Worm (Caenorhabditis elegans) whole organism, young adult: Measurements from ENCODE around the gene K01G5.10.

ENCODE experiments used
- B0035.1 ChIP-seq: sonication (generic microtip); optimal IDR thresholded peaks from 2 replicates; lab custom pipeline; 2016; ENCODE audit warnings: missing genetic modification characterization, mild to moderate bottlenecking, missing compliant biosample characterization, missing genotype, missing genetic modification reagents
- C17E4.6 ChIP-seq: fragments of 200-800 bp; sonication (Bioruptor generic); IDR thresholded peaks from 2 replicates; pipeline ENCODE4 v1.3.6; 2022; ENCODE audit warnings: missing genetic modification reagents, missing genetic modification characterization, missing compliant biosample characterization
- F10E7.11 ChIP-seq: sonication (generic microtip); optimal IDR thresholded peaks from 2 replicates; lab custom pipeline; 2017; ENCODE audit warnings: mild to moderate bottlenecking, missing genetic modification characterization, moderate library complexity, missing compliant biosample characterization
- F39B2.1 ChIP-seq: fragments of 200-800 bp; sonication (Bioruptor generic); IDR thresholded peaks from 2 replicates; pipeline ENCODE4 v1.3.6; 2022; ENCODE audit warnings: missing genetic modification reagents, missing genetic modification characterization, missing compliant biosample characterization
- F49E8.2 ChIP-seq: sonication (generic microtip); optimal IDR thresholded peaks from 3 replicates; lab custom pipeline; 2017; ENCODE audit warnings: missing genetic modification characterization, mild to moderate bottlenecking, missing compliant biosample characterization, antibody characterized with exemption, moderate library complexity; ENCODE audit not compliant: insufficient read depth
- F52B5.7 ChIP-seq: sonication (generic microtip); optimal IDR thresholded peaks from 2 replicates; lab custom pipeline; 2016; ENCODE audit warnings: mild to moderate bottlenecking, missing genetic modification characterization, missing compliant biosample characterization
- F55B11.4 ChIP-seq: sonication (generic microtip); optimal IDR thresholded peaks from 2 replicates; lab custom pipeline; 2016; ENCODE audit warnings: missing compliant biosample characterization, missing genetic modification characterization, borderline replicate concordance; ENCODE audit not compliant: insufficient read depth
- F57C9.4 ChIP-seq: sonication (generic microtip); optimal IDR thresholded peaks from 2 replicates; lab custom pipeline; 2017; ENCODE audit warnings: mild to moderate bottlenecking, missing genetic modification characterization, missing compliant biosample characterization
- T07F8.4 ChIP-seq: sonication (generic microtip); optimal IDR thresholded peaks from 2 replicates; lab custom pipeline; 2016; ENCODE audit warnings: mild to moderate bottlenecking, missing genetic modification characterization, moderate library complexity, missing compliant biosample characterization
- Y53F4B.3 ChIP-seq: fragments of 200-800 bp; sonication (Bioruptor generic); IDR thresholded peaks from 2 replicates; pipeline ENCODE4 v1.3.6; 2022; ENCODE audit warnings: missing genetic modification reagents, missing genetic modification characterization, missing compliant biosample characterization
- Y53G8AR.9 ChIP-seq: fragments of 200-800 bp; sonication (Bioruptor generic); conservative IDR thresholded peaks from 2 replicates; pipeline ENCODE4 v1.3.6; 2022; ENCODE audit warnings: missing genetic modification reagents, missing genetic modification characterization, missing compliant biosample characterization
- Y56A3A.18 ChIP-seq: fragments of 200-800 bp; sonication (Bioruptor generic); IDR thresholded peaks from 2 replicates; pipeline ENCODE4 v1.3.6; 2022; ENCODE audit warnings: missing genetic modification reagents, missing genetic modification characterization, missing compliant biosample characterization
- ama-1 ChIP-seq, 3 experiments: fragments of 150-350 bp in 1 of 3; sonication (generic microtip) in 2 of 3; optimal IDR thresholded peaks; 2 replicates each; lab custom pipeline; 2014 to 2018; ENCODE audit warnings: missing biosample characterization in 2 of 3, missing genetic modification characterization in 2 of 3, missing genetic modification reagents in 2 of 3
- athp-1 ChIP-seq: sonication (generic microtip); optimal IDR thresholded peaks from 2 replicates; lab custom pipeline; 2017; ENCODE audit warnings: mild to moderate bottlenecking, missing genetic modification characterization, missing compliant biosample characterization
- bed-2 ChIP-seq: fragments of 200-800 bp; sonication (Bioruptor generic); IDR thresholded peaks from 2 replicates; pipeline ENCODE4 v1.3.6; 2022; ENCODE audit warnings: missing genetic modification reagents, missing genetic modification characterization, missing compliant biosample characterization
- cebp-1 ChIP-seq, 2 experiments: fragments of 200-800 bp in 1 of 2; sonication (Bioruptor generic) in 1 of 2; sonication (generic microtip) in 1 of 2; IDR thresholded peaks in 1 of 2; optimal IDR thresholded peaks in 1 of 2; 2 replicates each; pipeline versions ENCODE4 v1.3.6 to Lab custom; 2017 to 2022; ENCODE audit warnings: missing compliant biosample characterization in 2 of 2, missing genetic modification characterization in 2 of 2, mild to moderate bottlenecking in 1 of 2, missing genetic modification reagents in 1 of 2, moderate library complexity in 1 of 2
- cebp-2 ChIP-seq: fragments of 200-800 bp; sonication (Bioruptor generic); IDR thresholded peaks from 2 replicates; pipeline ENCODE4 v1.3.6; 2022; ENCODE audit warnings: missing genetic modification characterization, missing compliant biosample characterization
- ceh-27 ChIP-seq: fragments of 200-800 bp; sonication (Bioruptor generic); optimal IDR thresholded peaks from 2 replicates; lab custom pipeline; 2018; ENCODE audit warnings: mild to moderate bottlenecking, missing genetic modification characterization, moderate library complexity, missing compliant biosample characterization
- ceh-58 ChIP-seq: fragments of 200-800 bp; sonication (Bioruptor generic); IDR thresholded peaks from 2 replicates; pipeline ENCODE4 v1.3.6; 2022; ENCODE audit warnings: missing genetic modification characterization, missing compliant biosample characterization
- ceh-91 ChIP-seq: fragments of 200-800 bp; sonication (Bioruptor generic); IDR thresholded peaks from 2 replicates; pipeline ENCODE4 v1.3.6; 2022; ENCODE audit warnings: missing genetic modification reagents, missing genetic modification characterization, missing compliant biosample characterization
- chd-7 ChIP-seq: sonication (generic microtip); optimal IDR thresholded peaks from 2 replicates; lab custom pipeline; 2016; ENCODE audit warnings: mild to moderate bottlenecking, missing genetic modification characterization, moderate library complexity, missing compliant biosample characterization
- die-1 ChIP-seq: sonication (generic microtip); optimal IDR thresholded peaks from 2 replicates; lab custom pipeline; 2016; ENCODE audit warnings: missing genotype, mild to moderate bottlenecking, missing genetic modification characterization, missing compliant biosample characterization
- dox-1 ChIP-seq: fragments of 200-800 bp; sonication (Bioruptor generic); IDR thresholded peaks from 2 replicates; pipeline ENCODE4 v1.3.6; 2022; ENCODE audit warnings: missing genetic modification reagents, missing genetic modification characterization, missing compliant biosample characterization
- efl-1 ChIP-seq: fragments of 150-350 bp; optimal IDR thresholded peaks from 2 replicates; lab custom pipeline; 2014; ENCODE audit warnings: missing biosample characterization, missing genetic modification reagents, missing genetic modification characterization
- egl-18 ChIP-seq: fragments of 200-800 bp; sonication (Bioruptor generic); IDR thresholded peaks from 2 replicates; pipeline ENCODE4 v1.3.6; 2022; ENCODE audit warnings: missing genetic modification reagents, missing genetic modification characterization, missing compliant biosample characterization
- egl-44 ChIP-seq: fragments of 200-800 bp; sonication (Bioruptor generic); IDR thresholded peaks from 2 replicates; pipeline ENCODE4 v1.3.6; 2022; ENCODE audit warnings: missing genetic modification reagents, missing genetic modification characterization, missing compliant biosample characterization
- ets-4 ChIP-seq: fragments of 200-800 bp; sonication (Bioruptor generic); optimal IDR thresholded peaks from 2 replicates; lab custom pipeline; 2018; ENCODE audit warnings: mild to moderate bottlenecking, missing genetic modification characterization, missing compliant biosample characterization
- gei-17 ChIP-seq: fragments of 200-800 bp; sonication (Bioruptor generic); optimal IDR thresholded peaks from 2 replicates; lab custom pipeline; 2018; ENCODE audit warnings: mild to moderate bottlenecking, missing genetic modification characterization, missing compliant biosample characterization
- him-1 ChIP-seq: sonication (generic microtip); optimal IDR thresholded peaks from 2 replicates; lab custom pipeline; 2016; ENCODE audit warnings: missing genotype, missing genetic modification reagents, missing genetic modification characterization, missing compliant biosample characterization
- lag-1 ChIP-seq: fragments of 200-800 bp; sonication (Bioruptor generic); IDR thresholded peaks from 2 replicates; pipeline ENCODE4 v1.3.6; 2022; ENCODE audit warnings: missing genetic modification reagents, missing genetic modification characterization, missing compliant biosample characterization
- let-526 ChIP-seq: fragments of 200-800 bp; sonication (Bioruptor generic); IDR thresholded peaks from 2 replicates; pipeline ENCODE4 v1.3.6; 2022; ENCODE audit warnings: missing genetic modification reagents, missing genetic modification characterization, missing compliant biosample characterization
- let-607 ChIP-seq, 2 experiments: fragments of 200-800 bp in 1 of 2; sonication (Bioruptor generic) in 1 of 2; sonication (generic microtip) in 1 of 2; optimal IDR thresholded peaks; 2 replicates each; lab custom pipeline; 2016 to 2018; ENCODE audit warnings: mild to moderate bottlenecking in 2 of 2, missing compliant biosample characterization in 2 of 2, missing genetic modification characterization in 2 of 2, moderate library complexity in 2 of 2, missing genotype in 1 of 2
- lir-1 ChIP-seq: fragments of 200-800 bp; sonication (Bioruptor generic); conservative IDR thresholded peaks from 2 replicates; pipeline ENCODE4 v1.3.6; 2022; ENCODE audit warnings: missing genetic modification reagents, missing genetic modification characterization, missing compliant biosample characterization
- lsl-1 ChIP-seq: fragments of 200-800 bp; sonication (Bioruptor generic); optimal IDR thresholded peaks from 2 replicates; lab custom pipeline; 2018; ENCODE audit warnings: mild to moderate bottlenecking, missing genetic modification characterization, moderate library complexity, missing compliant biosample characterization
- mes-4 ChIP-seq: sonication (generic microtip); optimal IDR thresholded peaks from 2 replicates; lab custom pipeline; 2016; ENCODE audit warnings: missing genotype, missing genetic modification characterization, missing compliant biosample characterization
- mxl-1 ChIP-seq: sonication (generic microtip); optimal IDR thresholded peaks from 2 replicates; lab custom pipeline; 2016; ENCODE audit warnings: missing genetic modification characterization, missing compliant biosample characterization
- nfya-1 ChIP-seq: sonication (generic microtip); optimal IDR thresholded peaks from 2 replicates; lab custom pipeline; 2017; ENCODE audit warnings: antibody characterized with exemption, missing compliant biosample characterization, missing genetic modification characterization, borderline replicate concordance; ENCODE audit not compliant: insufficient read depth
- nhr-120 ChIP-seq: fragments of 200-800 bp; sonication (Bioruptor generic); IDR thresholded peaks from 2 replicates; pipeline ENCODE4 v1.3.6; 2022; ENCODE audit warnings: missing genetic modification characterization, missing compliant biosample characterization
- pbrm-1 ChIP-seq: fragments of 200-800 bp; sonication (Bioruptor generic); IDR thresholded peaks from 2 replicates; pipeline ENCODE4 v1.3.6; 2022; ENCODE audit warnings: missing genetic modification reagents, missing genetic modification characterization, missing compliant biosample characterization
- sdz-38 ChIP-seq: sonication (generic microtip); optimal IDR thresholded peaks from 2 replicates; lab custom pipeline; 2016; ENCODE audit warnings: missing genotype, missing genetic modification characterization, missing compliant biosample characterization
- sea-2 ChIP-seq: fragments of 200-800 bp; sonication (Bioruptor generic); IDR thresholded peaks from 2 replicates; pipeline ENCODE4 v1.3.6; 2022; ENCODE audit warnings: missing genetic modification characterization, missing compliant biosample characterization
- snpc-3.4 ChIP-seq: sonication (generic microtip); optimal IDR thresholded peaks from 2 replicates; lab custom pipeline; 2017; ENCODE audit warnings: missing genetic modification characterization, mild to moderate bottlenecking, missing compliant biosample characterization, antibody characterized with exemption, moderate library complexity, missing genotype, missing genetic modification reagents
- tbp1 ChIP-seq: fragments of 200-800 bp; sonication (Bioruptor generic); optimal IDR thresholded peaks from 2 replicates; lab custom pipeline; 2018; ENCODE audit warnings: mild to moderate bottlenecking, missing genetic modification characterization, missing compliant biosample characterization
- unc-62 ChIP-seq: fragments of 150-350 bp; optimal IDR thresholded peaks from 2 replicates; lab custom pipeline; 2014; ENCODE audit warnings: missing biosample characterization, missing genetic modification reagents, missing genetic modification characterization
- xnd-1 ChIP-seq: sonication (generic microtip); optimal IDR thresholded peaks from 2 replicates; lab custom pipeline; 2016; ENCODE audit warnings: missing genotype, missing genetic modification reagents, missing genetic modification characterization, missing compliant biosample characterization
- zim-3 ChIP-seq: sonication (generic microtip); optimal IDR thresholded peaks from 2 replicates; lab custom pipeline; 2017; ENCODE audit warnings: mild to moderate bottlenecking, missing genetic modification characterization, moderate library complexity, missing compliant biosample characterization
- ztf-25 ChIP-seq: fragments of 200-800 bp; sonication (Bioruptor generic); IDR thresholded peaks from 2 replicates; pipeline ENCODE4 v1.3.6; 2022; ENCODE audit warnings: missing genetic modification reagents, missing genetic modification characterization, missing compliant biosample characterization
- ztf-3 ChIP-seq: fragments of 200-800 bp; sonication (Bioruptor generic); optimal IDR thresholded peaks from 2 replicates; lab custom pipeline; 2018; ENCODE audit warnings: mild to moderate bottlenecking, missing genetic modification characterization, missing compliant biosample characterization

The K01G5.10 gene

DNA sequence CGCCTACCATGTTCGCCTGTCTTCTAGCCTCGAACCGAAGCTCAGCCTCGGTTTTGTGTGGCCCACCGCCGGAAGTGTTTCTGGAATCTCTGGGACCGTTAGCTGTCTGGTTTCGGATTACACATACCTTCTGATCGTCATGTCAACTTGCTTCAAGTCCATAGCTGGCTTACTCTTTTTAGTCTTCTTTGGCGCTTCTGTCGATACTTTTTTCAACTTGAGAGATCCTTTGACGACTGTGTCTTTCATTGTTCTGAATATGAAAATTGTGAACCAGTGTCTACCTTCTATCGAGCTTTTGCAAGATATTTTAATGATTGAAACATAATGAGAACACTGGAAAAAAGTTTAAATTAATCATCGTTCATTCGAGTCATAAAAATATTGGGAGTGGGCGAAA lies 17.8 kb downstream of the K01G5.10 start, which contains the start of gene K01G5.8 (continued):
- no peak for TF ChIP-seq F10E7.11 (tag; lab: Kevin White, UChicago)
- TF ChIP-seq Y53G8AR.9 (GFP tag; lab: Robert Waterston, UW), result peak; percentile 61; the same call in 1 of the 2 replicates
- TF ChIP-seq dox-1, result no peak
- TF ChIP-seq xnd-1 (tag; lab: Kevin White, UChicago), result no peak
- no peak for TF ChIP-seq Y53F4B.3 (GFP tag; lab: Robert Waterston, UW)
- no peak for TF ChIP-seq Y56A3A.18
- peak; percentile 48 for TF ChIP-seq F49E8.2 (tag; lab: Kevin White, UChicago)
- TF ChIP-seq ceh-91, result no peak
- TF ChIP-seq sdz-38 (tag; lab: Kevin White, UChicago), result no peak
- no peak for TF ChIP-seq egl-18
- TF ChIP-seq ztf-3 (GFP tag; lab: Kevin White, UChicago), result no peak
- TF ChIP-seq ama-1 (optimal IDR thresholded peaks at IDR 0.05; lab: Kevin White, UChicago), result peak; percentile 60
- TF ChIP-seq ama-1 (GFP tag; optimal IDR thresholded peaks at IDR 0.05; lab: Kevin White, UChicago), result peak in 1 of 2 experiments; percentile 10
- TF ChIP-seq F55B11.4, result no peak
- no peak for TF ChIP-seq egl-44 (GFP tag; lab: Robert Waterston, UW)
- no peak for TF ChIP-seq mes-4 (tag; lab: Kevin White, UChicago)
- no peak for TF ChIP-seq lir-1 (GFP tag; lab: Robert Waterston, UW)
- TF ChIP-seq unc-62, result no peak
- no peak for TF ChIP-seq pbrm-1 (GFP tag; lab: Robert Waterston, UW)
- TF ChIP-seq tbp1, result no peak
- TF ChIP-seq him-1 (tag; lab: Kevin White, UChicago), result no peak
- TF ChIP-seq sea-2, result no peak
- TF ChIP-seq chd-7 (tag; lab: Kevin White, UChicago), result no peak
- no peak for TF ChIP-seq C17E4.6 (GFP tag; lab: Robert Waterston, UW)
- TF ChIP-seq die-1 (tag; lab: Kevin White, UChicago), result no peak
- no peak for TF ChIP-seq lag-1
- no peak for TF ChIP-seq let-607 (tag; optimal IDR thresholded peaks at IDR 0.05; lab: Kevin White, UChicago)
- TF ChIP-seq B0035.1 (tag; lab: Kevin White, UChicago), result no peak
- TF ChIP-seq ceh-27 (GFP tag; lab: Kevin White, UChicago), result no peak
- no peak for TF ChIP-seq lsl-1 (GFP tag; lab: Kevin White, UChicago)
- TF ChIP-seq cebp-1 (GFP tag; IDR thresholded peaks at IDR 0.05; lab: Robert Waterston, UW), result no peak; the same call in 1 of the 2 replicates
- TF ChIP-seq cebp-1 (tag; optimal IDR thresholded peaks at IDR 0.05; lab: Kevin White, UChicago), result peak; percentile 9
- TF ChIP-seq snpc-3.4 (tag; lab: Kevin White, UChicago), result no peak
- TF ChIP-seq gei-17 (GFP tag; lab: Kevin White, UChicago), result no peak
- TF ChIP-seq ceh-58 (GFP tag; lab: Robert Waterston, UW), result 0 out of 2 replicates have a peak, but pooled peaks have one; percentile 42
- no peak for TF ChIP-seq T07F8.4 (tag; lab: Kevin White, UChicago)
- TF ChIP-seq ets-4 (GFP tag; lab: Kevin White, UChicago), result no peak
- TF ChIP-seq nfya-1 (tag; lab: Kevin White, UChicago), result no peak
- no peak for TF ChIP-seq cebp-2 (GFP tag; lab: Robert Waterston, UW)
- TF ChIP-seq athp-1, result no peak
- no peak for TF ChIP-seq let-526
- 0 out of 2 replicates have a peak, but pooled peaks have one; percentile 11 for TF ChIP-seq F39B2.1 (GFP tag; lab: Robert Waterston, UW)
- peak; percentile 20 for TF ChIP-seq efl-1 (GFP tag; lab: Kevin White, UChicago)
- TF ChIP-seq bed-2, result no peak
- no peak for TF ChIP-seq ztf-25 (GFP tag; lab: Robert Waterston, UW)
- no peak for TF ChIP-seq F57C9.4 (tag; lab: Kevin White, UChicago)
- no peak for TF ChIP-seq nhr-120 (GFP tag; lab: Robert Waterston, UW)
- TF ChIP-seq mxl-1 (tag; lab: Kevin White, UChicago), result no peak
- TF ChIP-seq zim-3 (tag; lab: Kevin White, UChicago), result no peak
- TF ChIP-seq F52B5.7 (tag; lab: Kevin White, UChicago), result no peak
